Fruit fly (Drosophila melanogaster) whole organism, prepupa: Measurements from ENCODE around the gene CG10646.
A peak's percentile ranks its signal among the peaks of the same experiment; 100 is the strongest.

Experiments used
- Blimp-1 ChIP-seq: fragments of 200-800 bp; sonication (Bioruptor generic); optimal IDR thresholded peaks from 3 replicates; lab custom pipeline; 2017; ENCODE audit warnings: missing biosample characterization, missing genetic modification characterization, mild to moderate bottlenecking, moderate library complexity, missing genetic modification reagents
- CG16779 ChIP-seq: fragments of 200-800 bp; sonication (Bioruptor generic); optimal IDR thresholded peaks from 3 replicates; lab custom pipeline; 2017; ENCODE audit warnings: missing biosample characterization, mild to moderate bottlenecking, missing genetic modification characterization
- CG31627 ChIP-seq: fragments of 200-800 bp; sonication (Bioruptor generic); optimal IDR thresholded peaks from 3 replicates; lab custom pipeline; 2016; ENCODE audit warnings: missing biosample characterization, missing genetic modification characterization
- CG8319 ChIP-seq: fragments of 200-800 bp; sonication (Bioruptor generic); optimal IDR thresholded peaks from 3 replicates; lab custom pipeline; 2016; ENCODE audit warnings: missing biosample characterization, missing genetic modification characterization
- Eip93F ChIP-seq: fragments of 200-800 bp; sonication (Bioruptor generic); optimal IDR thresholded peaks from 2 replicates; lab custom pipeline; 2016; ENCODE audit warnings: missing biosample characterization, mild to moderate bottlenecking, missing genetic modification characterization
- Sox14 ChIP-seq: fragments of 200-800 bp; sonication (Bioruptor generic); optimal IDR thresholded peaks from 3 replicates; lab custom pipeline; 2016; ENCODE audit warnings: missing biosample characterization, missing genetic modification characterization
- acj6 ChIP-seq: fragments of 200-800 bp; sonication (Bioruptor generic); optimal IDR thresholded peaks from 3 replicates; lab custom pipeline; 2016; ENCODE audit warnings: missing biosample characterization, missing genetic modification characterization
- dac ChIP-seq: fragments of 200-800 bp; sonication (Bioruptor generic); optimal IDR thresholded peaks from 2 replicates; lab custom pipeline; 2017; ENCODE audit warnings: missing biosample characterization, mild to moderate bottlenecking, missing genetic modification characterization
- dsx ChIP-seq: fragments of 200-800 bp; optimal IDR thresholded peaks from 3 replicates; lab custom pipeline; 2019; ENCODE audit warnings: missing biosample characterization, mild to moderate bottlenecking, missing genetic modification characterization, moderate library complexity; ENCODE audit not compliant: poor library complexity, severe bottlenecking
- eg ChIP-seq: fragments of 200-800 bp; sonication (Bioruptor generic); IDR thresholded peaks from 3 replicates; pipeline ENCODE4 v1.3.6; 2022; ENCODE audit warnings: missing biosample characterization, missing genetic modification characterization
- fd59A ChIP-seq: fragments of 200-800 bp; sonication (Bioruptor generic); optimal IDR thresholded peaks from 2 replicates; lab custom pipeline; 2017; ENCODE audit warnings: missing biosample characterization, mild to moderate bottlenecking, missing genetic modification characterization, missing genetic modification reagents
- fd85E ChIP-seq: fragments of 200-800 bp; sonication (Bioruptor generic); optimal IDR thresholded peaks from 3 replicates; lab custom pipeline; 2016; ENCODE audit warnings: missing biosample characterization, missing genetic modification characterization
- svp ChIP-seq: fragments of 200-800 bp; sonication (Bioruptor generic); peaks from one replicate; lab custom pipeline; 2016; ENCODE audit warnings: missing biosample characterization, missing genetic modification characterization
- vri ChIP-seq: fragments of 200-800 bp; sonication (Bioruptor generic); optimal IDR thresholded peaks from 3 replicates; lab custom pipeline; 2016; ENCODE audit warnings: missing biosample characterization, mild to moderate bottlenecking, missing genetic modification characterization

DNA sequence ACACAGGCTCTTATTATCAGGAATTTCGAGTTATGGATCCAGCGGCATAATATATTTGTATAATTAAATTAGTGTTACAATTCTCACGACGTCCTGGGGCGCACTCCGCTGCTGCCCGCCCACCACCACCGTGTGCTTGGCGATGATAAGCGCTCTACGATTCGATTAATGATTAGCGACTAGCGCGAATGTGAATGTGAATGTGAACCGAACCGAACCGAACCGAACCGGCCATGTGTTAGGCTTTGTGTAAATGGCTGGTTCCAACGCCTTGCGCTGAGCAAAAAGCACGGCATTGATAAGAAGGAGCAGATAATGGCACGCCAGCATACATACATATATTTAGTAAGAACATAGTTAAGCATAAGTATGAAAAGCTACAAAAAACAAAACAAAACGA, 15.6 kb upstream of the CG10646 start:
- TF ChIP-seq svp (GFP tag; lab: Kevin White, UChicago) (peak; percentile 85), CG31627 (GFP tag; lab: Kevin White, UChicago) (no peak), Eip93F (no peak), vri (GFP tag; lab: Kevin White, UChicago) (peak; percentile 12), fd59A (GFP tag; lab: Kevin White, UChicago) (no peak), Sox14 (GFP tag; lab: Kevin White, UChicago) (no peak), eg (GFP tag; lab: Robert Waterston, UW) (no peak), Blimp-1 (no peak), acj6 (no peak), CG16779 (no peak), dsx (GFP tag; lab: Kevin White, UChicago) (no peak), CG8319 (GFP tag; lab: Kevin White, UChicago) (no peak), dac (GFP tag; lab: Kevin White, UChicago) (no peak), fd85E (GFP tag; lab: Kevin White, UChicago) (no peak)
